Worm (Caenorhabditis elegans) whole organism, L4 larva: ENCODE results near the gene dpy-10.

ENCODE experiments used
- F10B5.3 ChIP-seq: sonication (generic microtip); optimal IDR thresholded peaks from 2 replicates; lab custom pipeline; 2016; ENCODE audit warnings: mild to moderate bottlenecking, missing genetic modification characterization, missing compliant biosample characterization
- F49E8.2 ChIP-seq: sonication (generic microtip); optimal IDR thresholded peaks from 2 replicates; lab custom pipeline; 2016; ENCODE audit warnings: missing compliant biosample characterization, mild to moderate bottlenecking, missing genetic modification characterization, borderline replicate concordance
- R02D3.7 ChIP-seq: fragments of 150-350 bp; sonication (generic microtip); optimal IDR thresholded peaks from 3 replicates; lab custom pipeline; 2014; ENCODE audit warnings: missing biosample characterization, missing genetic modification characterization
- T20F7.1 ChIP-seq: fragments of 200-800 bp; sonication (Bioruptor generic); optimal IDR thresholded peaks from 2 replicates; lab custom pipeline; 2018; ENCODE audit warnings: mild to moderate bottlenecking, missing genetic modification characterization, missing compliant biosample characterization
- ZK546.5 ChIP-seq, 2 experiments: sonication (generic microtip); optimal IDR thresholded peaks; 2 replicates each; lab custom pipeline; 2017; ENCODE audit warnings: missing biosample characterization in 2 of 2, missing genetic modification characterization in 2 of 2
- ceh-20 ChIP-seq: fragments of 200-800 bp; sonication (Bioruptor generic); IDR thresholded peaks from 2 replicates; pipeline ENCODE4 v1.3.6; 2022; ENCODE audit warnings: missing genetic modification reagents, missing genetic modification characterization, missing compliant biosample characterization
- ceh-82 ChIP-seq: sonication (generic microtip); optimal IDR thresholded peaks from 2 replicates; lab custom pipeline; 2017; ENCODE audit warnings: missing biosample characterization, missing genetic modification characterization
- ces-1 ChIP-seq: fragments of 150-350 bp; sonication (generic microtip); optimal IDR thresholded peaks from 4 replicates; lab custom pipeline; 2014; ENCODE audit warnings: missing biosample characterization, missing genetic modification reagents, missing genetic modification characterization
- cey-2 ChIP-seq: sonication (generic microtip); optimal IDR thresholded peaks from 3 replicates; lab custom pipeline; 2017; ENCODE audit warnings: missing genetic modification characterization, mild to moderate bottlenecking, missing compliant biosample characterization, antibody characterized with exemption, borderline replicate concordance; ENCODE audit not compliant: insufficient read depth
- ctbp-1 ChIP-seq: fragments of 200-800 bp; sonication (Bioruptor generic); IDR thresholded peaks from 2 replicates; pipeline ENCODE4 v1.3.6; 2022; ENCODE audit warnings: missing genetic modification reagents, missing genetic modification characterization, missing compliant biosample characterization
- daf-16 ChIP-seq, 3 experiments: sonication (generic microtip); optimal IDR thresholded peaks; 2 replicates each; lab custom pipeline; 2016 to 2017; ENCODE audit warnings: missing genetic modification characterization in 3 of 3, missing genetic modification reagents in 3 of 3, mild to moderate bottlenecking in 2 of 3, missing compliant biosample characterization in 2 of 3, missing biosample characterization in 1 of 3, moderate library complexity in 1 of 3
- daf-19 ChIP-seq: fragments of 200-800 bp; sonication (Bioruptor generic); conservative IDR thresholded peaks from 2 replicates; pipeline ENCODE4 v1.3.6; 2022; ENCODE audit warnings: missing genetic modification characterization, missing compliant biosample characterization
- dmd-6 ChIP-seq: fragments of 200-800 bp; sonication (Bioruptor generic); IDR thresholded peaks from 2 replicates; pipeline ENCODE4 v1.3.6; 2022; ENCODE audit warnings: missing genetic modification reagents, missing genetic modification characterization, missing compliant biosample characterization
- dve-1 ChIP-seq: sonication (generic microtip); optimal IDR thresholded peaks from 2 replicates; lab custom pipeline; 2017; ENCODE audit warnings: antibody characterized with exemption, mild to moderate bottlenecking, missing genetic modification characterization, missing compliant biosample characterization; ENCODE audit not compliant: insufficient read depth
- hlh-11 ChIP-seq: fragments of 200-800 bp; sonication (Bioruptor generic); optimal IDR thresholded peaks from 2 replicates; lab custom pipeline; 2018; ENCODE audit warnings: mild to moderate bottlenecking, missing genetic modification characterization, missing compliant biosample characterization
- hlh-30 ChIP-seq: sonication (generic microtip); optimal IDR thresholded peaks from 2 replicates; lab custom pipeline; 2017; ENCODE audit warnings: antibody characterized with exemption, mild to moderate bottlenecking, missing genetic modification characterization, missing compliant biosample characterization; ENCODE audit not compliant: insufficient read depth
- hmg-1.1 ChIP-seq: fragments of 200-800 bp; sonication (Bioruptor generic); IDR thresholded peaks from 2 replicates; pipeline ENCODE4 v1.3.6; 2022; ENCODE audit warnings: missing genetic modification reagents, missing genetic modification characterization, missing compliant biosample characterization
- jun-1 ChIP-seq: fragments of 150-350 bp; optimal IDR thresholded peaks from 2 replicates; lab custom pipeline; 2014; ENCODE audit warnings: missing biosample characterization, missing genetic modification reagents, missing genetic modification characterization
- lin-1 ChIP-seq: fragments of 200-800 bp; sonication (Bioruptor generic); IDR thresholded peaks from 2 replicates; pipeline ENCODE4 v1.3.6; 2022; ENCODE audit warnings: missing genetic modification reagents, missing genetic modification characterization, missing compliant biosample characterization
- lin-29 ChIP-seq: fragments of 200-800 bp; sonication (Bioruptor generic); IDR thresholded peaks from 2 replicates; pipeline ENCODE4 v1.3.6; 2022; ENCODE audit warnings: missing genetic modification reagents, missing genetic modification characterization, missing compliant biosample characterization
- lin-39 ChIP-seq: fragments of 150-350 bp; optimal IDR thresholded peaks from 2 replicates; lab custom pipeline; 2014; ENCODE audit warnings: missing biosample characterization, missing genetic modification reagents, missing genetic modification characterization
- lir-3 ChIP-seq: sonication (generic microtip); optimal IDR thresholded peaks from 2 replicates; lab custom pipeline; 2016; ENCODE audit warnings: mild to moderate bottlenecking, missing genetic modification characterization, missing compliant biosample characterization
- lsy-2 ChIP-seq, 2 experiments: fragments of 150-350 bp in 1 of 2; sonication (generic microtip) in 1 of 2; optimal IDR thresholded peaks; 2 replicates each; lab custom pipeline; 2014 to 2017; ENCODE audit warnings: missing biosample characterization in 2 of 2, missing genetic modification characterization in 2 of 2
- mxl-3 ChIP-seq: fragments of 200-800 bp; sonication (Bioruptor generic); optimal IDR thresholded peaks from 2 replicates; lab custom pipeline; 2018; ENCODE audit warnings: mild to moderate bottlenecking, missing genetic modification characterization, missing compliant biosample characterization
- nhr-102 ChIP-seq: sonication (generic microtip); optimal IDR thresholded peaks from 2 replicates; lab custom pipeline; 2016; ENCODE audit warnings: mild to moderate bottlenecking, missing genetic modification characterization, moderate library complexity, missing compliant biosample characterization
- nhr-11 ChIP-seq: fragments of 150-350 bp; optimal IDR thresholded peaks from 2 replicates; lab custom pipeline; 2014; ENCODE audit warnings: missing biosample characterization, missing genetic modification characterization
- nhr-25 ChIP-seq: sonication (generic microtip); optimal IDR thresholded peaks from 2 replicates; lab custom pipeline; 2017; ENCODE audit warnings: missing genetic modification characterization, mild to moderate bottlenecking, missing compliant biosample characterization, antibody characterized with exemption, moderate library complexity, borderline replicate concordance; ENCODE audit not compliant: insufficient read depth
- nhr-28 ChIP-seq: fragments of 150-350 bp; optimal IDR thresholded peaks from 2 replicates; lab custom pipeline; 2014; ENCODE audit warnings: missing biosample characterization, missing genetic modification characterization
- nhr-42 ChIP-seq: fragments of 200-800 bp; sonication (Bioruptor generic); IDR thresholded peaks from 2 replicates; pipeline ENCODE4 v1.3.6; 2022; ENCODE audit warnings: missing genetic modification characterization, missing compliant biosample characterization
- nhr-48 ChIP-seq: sonication (generic microtip); optimal IDR thresholded peaks from 2 replicates; lab custom pipeline; 2016; ENCODE audit warnings: mild to moderate bottlenecking, missing genetic modification characterization, missing compliant biosample characterization
- nhr-6 ChIP-seq: fragments of 150-350 bp; optimal IDR thresholded peaks from 2 replicates; lab custom pipeline; 2014; ENCODE audit warnings: missing biosample characterization, missing genetic modification characterization
- php-3 ChIP-seq: fragments of 200-800 bp; sonication (Bioruptor generic); IDR thresholded peaks from 2 replicates; pipeline ENCODE4 v1.3.6; 2022; ENCODE audit warnings: missing genetic modification reagents, missing genetic modification characterization, missing compliant biosample characterization
- pqm-1 ChIP-seq: sonication (generic microtip); optimal IDR thresholded peaks from 2 replicates; lab custom pipeline; 2017; ENCODE audit warnings: missing biosample characterization, missing genetic modification characterization
- saeg-2 ChIP-seq: fragments of 200-800 bp; sonication (Bioruptor generic); IDR thresholded peaks from 2 replicates; pipeline ENCODE4 v1.3.6; 2022; ENCODE audit warnings: missing genetic modification reagents, missing genetic modification characterization, missing compliant biosample characterization
- spr-3 ChIP-seq: fragments of 200-800 bp; sonication (Bioruptor generic); optimal IDR thresholded peaks from 2 replicates; lab custom pipeline; 2018; ENCODE audit warnings: mild to moderate bottlenecking, missing genetic modification characterization, missing compliant biosample characterization
- unc-62 ChIP-seq, 3 experiments: fragments of 150-350 bp in 1 of 3; sonication (generic microtip); optimal IDR thresholded peaks in 2 of 3; peaks in 1 of 3; 1 replicate in 1 of 3; 2 replicates in 2 of 3; lab custom pipeline; 2014 to 2017; ENCODE audit warnings: missing biosample characterization in 3 of 3, missing genetic modification characterization in 3 of 3, missing genetic modification reagents in 3 of 3, missing genotype in 1 of 3
- zfp-3 ChIP-seq: fragments of 200-800 bp; sonication (Bioruptor generic); conservative IDR thresholded peaks from 2 replicates; pipeline ENCODE4 v1.3.6; 2022; ENCODE audit warnings: missing genetic modification reagents, missing genetic modification characterization, missing compliant biosample characterization
- ztf-7 ChIP-seq: fragments of 150-350 bp; optimal IDR thresholded peaks from 2 replicates; lab custom pipeline; 2014; ENCODE audit warnings: missing biosample characterization, missing genetic modification characterization

Gene dpy-10

DNA sequence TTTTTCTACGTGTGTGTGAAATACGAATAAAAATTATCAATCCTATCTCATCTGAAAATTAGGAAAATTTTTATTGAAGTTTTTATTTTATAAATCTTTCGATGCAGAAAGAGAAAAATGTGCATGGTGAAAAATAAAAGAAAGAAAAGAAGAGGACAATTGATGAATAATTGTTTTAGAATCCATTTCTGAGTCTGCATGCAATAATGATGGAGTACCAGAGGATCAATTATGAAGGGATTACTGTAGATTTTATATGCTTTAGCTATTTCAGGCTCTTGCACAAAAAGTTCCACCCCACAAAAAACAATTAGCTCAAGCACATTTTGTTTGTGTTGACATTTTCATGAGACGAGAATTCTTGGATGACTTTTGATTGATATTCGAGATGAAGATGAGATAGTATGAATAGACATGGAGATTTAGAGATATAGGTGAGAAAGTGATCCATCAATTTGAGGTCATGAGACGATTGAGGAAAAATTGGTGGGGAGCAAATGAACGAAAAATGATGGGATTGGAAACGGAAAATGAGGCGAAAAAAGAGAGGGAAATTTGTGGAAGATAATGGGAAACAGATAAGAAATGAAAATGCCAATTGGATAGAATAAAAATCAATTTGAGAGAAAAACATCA, 6.3 kb downstream of the dpy-10 start, which contains the start of gene rpy-1:
rpy-1 (minus strand) TSS at position 51 of the 636 bp plus-strand sequence.
- no peak for TF ChIP-seq spr-3 (GFP tag; lab: Kevin White, UChicago)
- TF ChIP-seq F49E8.2, result no peak
- peak in 1 of 2 experiments; percentile 97 for TF ChIP-seq unc-62 (GFP tag; optimal IDR thresholded peaks at IDR 0.05 in 1 of 2; lab: Kevin White, UChicago)
- no peak for TF ChIP-seq unc-62 (tag; optimal IDR thresholded peaks at IDR 0.05; lab: Kevin White, UChicago)
- TF ChIP-seq hlh-30 (tag; lab: Kevin White, UChicago), result peak; percentile 20
- TF ChIP-seq pqm-1 (tag; lab: Kevin White, UChicago), result no peak
- no peak for TF ChIP-seq nhr-6 (tag; lab: Kevin White, UChicago)
- TF ChIP-seq lir-3 (tag; lab: Kevin White, UChicago), result no peak
- TF ChIP-seq hlh-11 (tag; lab: Kevin White, UChicago), result peak; percentile 9
- TF ChIP-seq zfp-3 (GFP tag; lab: Robert Waterston, UW), result no peak
- 0 out of 2 replicates have a peak, but pooled peaks have one; percentile 28 for TF ChIP-seq ceh-20 (GFP tag; lab: Robert Waterston, UW)
- peak in 1 of 2 experiments; percentile 87 for TF ChIP-seq daf-16 (GFP tag; optimal IDR thresholded peaks at IDR 0.05; lab: Kevin White, UChicago)
- no peak for TF ChIP-seq daf-16 (tag; optimal IDR thresholded peaks at IDR 0.05; lab: Kevin White, UChicago)
- peak; percentile 43 for TF ChIP-seq nhr-11
- no peak for TF ChIP-seq R02D3.7 (tag; lab: Kevin White, UChicago)
- peak in 1 of 2 experiments; percentile 29 for TF ChIP-seq lsy-2 (tag; optimal IDR thresholded peaks at IDR 0.05; lab: Kevin White, UChicago)
- TF ChIP-seq, all 104 proteins: peak for 7

- TF ChIP-seq ztf-7 (tag; lab: Kevin White, UChicago) (no peak), saeg-2 (no peak), nhr-102 (tag; lab: Kevin White, UChicago) (no peak), ceh-82 (tag; lab: Kevin White, UChicago) (no peak), php-3 (GFP tag; lab: Robert Waterston, UW) (peak; percentile 79), pqm-1 (tag; lab: Kevin White, UChicago) (peak; percentile 73), F10B5.3 (tag; lab: Kevin White, UChicago) (no peak), ces-1 (no peak), nhr-42 (GFP tag; lab: Robert Waterston, UW) (no peak), ZK546.5 (tag; optimal IDR thresholded peaks at IDR 0.05; lab: Kevin White, UChicago) (no peak), dve-1 (tag; lab: Kevin White, UChicago) (peak; percentile 80), nhr-28 (tag; lab: Kevin White, UChicago) (peak; percentile 83), nhr-48 (tag; lab: Kevin White, UChicago) (peak; percentile 57), T20F7.1 (GFP tag; lab: Kevin White, UChicago) (peak; percentile 1), hmg-1.1 (GFP tag; lab: Robert Waterston, UW) (no peak), ctbp-1 (GFP tag; lab: Robert Waterston, UW) (no peak), cey-2 (tag; lab: Kevin White, UChicago) (no peak), nhr-25 (tag; lab: Kevin White, UChicago) (no peak), daf-19 (GFP tag; lab: Robert Waterston, UW) (no peak), lin-39 (tag; lab: Kevin White, UChicago) (no peak), mxl-3 (GFP tag; lab: Kevin White, UChicago) (no peak), dmd-6 (peak; percentile 91), lin-29 (GFP tag; lab: Robert Waterston, UW) (no peak), lin-1 (GFP tag; lab: Robert Waterston, UW) (peak; percentile 77), jun-1 (tag; lab: Kevin White, UChicago) (no peak), hlh-11 (tag; lab: Kevin White, UChicago) (peak; percentile 58), zfp-3 (GFP tag; lab: Robert Waterston, UW) (no peak)
- TF ChIP-seq, all 104 proteins: peak for 9
Observed at ce11 chrII:6701497-6701896, 10.5 kb downstream of the dpy-10 start, which contains the start of gene C18H9.6. Gene C18H9.6 (minus strand): TSS chrII:6701625.
